Fruit fly (Drosophila melanogaster): ENCODE data around the gene elav.

Gene elav

dm6 chrX:515676-516075, 7.3 kb downstream of the elav start:
- TF ChIP-seq rn (GFP tag; IDR thresholded peaks at IDR 0.05) (no peak), CG10348 (GFP tag; IDR thresholded peaks at IDR 0.05) (no peak), CG32121 (GFP tag; IDR thresholded peaks at IDR 0.05) (no peak), Ets98B (GFP tag; IDR thresholded peaks at IDR 0.05) (no peak), CG17806 (tag; optimal IDR thresholded peaks at IDR 0.05) (no peak), CG15710 (tag; optimal IDR thresholded peaks at IDR 0.05) (no peak), CG13204 (GFP tag; optimal IDR thresholded peaks at IDR 0.05) (no peak), Snoo (tag; optimal IDR thresholded peaks at IDR 0.05) (no peak), CG34367 (tag; optimal IDR thresholded peaks at IDR 0.05) (no peak), CG14655 (GFP tag; optimal IDR thresholded peaks at IDR 0.05) (no peak), Pif1B (GFP tag; optimal IDR thresholded peaks at IDR 0.05) (no peak), CG8159 (tag; optimal IDR thresholded peaks at IDR 0.05) (no peak), fd96Ca (GFP tag; IDR thresholded peaks at IDR 0.05) (no peak), CG9948 (tag; optimal IDR thresholded peaks at IDR 0.05) (no peak)

dm6 chrX:512527-512926, 10.5 kb downstream of the elav start:
- TF ChIP-seq CG8159 (tag; optimal IDR thresholded peaks at IDR 0.05): no peak
- TF ChIP-seq CG8301 (tag; optimal IDR thresholded peaks at IDR 0.05): no peak
- TF ChIP-seq Snoo (tag; optimal IDR thresholded peaks at IDR 0.05): no peak

dm6 chrX:510528-510927, 12.5 kb downstream of the elav start:
- TF ChIP-seq D1 (tag; optimal IDR thresholded peaks at IDR 0.05): no peak

- peak; percentile 65 for TF ChIP-seq EcR (GFP tag; optimal IDR thresholded peaks at IDR 0.05)
- no peak for TF ChIP-seq CG14655 (GFP tag; optimal IDR thresholded peaks at IDR 0.05)
Observed at dm6 chrX:509117-509516, 13.9 kb downstream of the elav start, which contains the start of gene arg. TSS of gene arg (plus strand) at chrX:509435.

dm6 chrX:499589-500041, 23.4 kb downstream of the elav start:
- TF ChIP-seq Pif1B (GFP tag; optimal IDR thresholded peaks at IDR 0.05) (peak; percentile 61), CG4496 (GFP tag; IDR thresholded peaks at IDR 0.05) (peak; percentile 66), Snoo (tag; optimal IDR thresholded peaks at IDR 0.05) (peak; percentile 61), CG13204 (GFP tag; optimal IDR thresholded peaks at IDR 0.05) (peak; percentile 69), CG34367 (tag; optimal IDR thresholded peaks at IDR 0.05) (peak; percentile 67), CG14655 (GFP tag; optimal IDR thresholded peaks at IDR 0.05) (no peak), fd96Ca (GFP tag; IDR thresholded peaks at IDR 0.05) (peak; percentile 84), CG10348 (GFP tag; IDR thresholded peaks at IDR 0.05) (peak; percentile 37; the same call in 1 of the 2 replicates), CG9948 (tag; optimal IDR thresholded peaks at IDR 0.05) (peak; percentile 70), CG15710 (tag; optimal IDR thresholded peaks at IDR 0.05) (peak; percentile 67), D1 (tag; optimal IDR thresholded peaks at IDR 0.05) (no peak), CG8159 (tag; optimal IDR thresholded peaks at IDR 0.05) (peak; percentile 76), CG32121 (GFP tag; IDR thresholded peaks at IDR 0.05) (peak; percentile 81), rn (GFP tag; IDR thresholded peaks at IDR 0.05) (peak; percentile 29; the same call in 1 of the 2 replicates), Ets98B (GFP tag; IDR thresholded peaks at IDR 0.05) (peak; percentile 56), CG12605 (GFP tag; IDR thresholded peaks at IDR 0.05) (peak; percentile 34; the same call in 1 of the 2 replicates), CG8301 (tag; optimal IDR thresholded peaks at IDR 0.05) (peak; percentile 77), CG17806 (tag; optimal IDR thresholded peaks at IDR 0.05) (peak; percentile 63), Pif1A (GFP tag; optimal IDR thresholded peaks at IDR 0.05) (no peak), EcR (GFP tag; optimal IDR thresholded peaks at IDR 0.05) (no peak), gl (tag; optimal IDR thresholded peaks at IDR 0.05) (peak; percentile 26)

- peak; percentile 74 for TF ChIP-seq EcR (GFP tag; optimal IDR thresholded peaks at IDR 0.05)
- TF ChIP-seq CG8301 (tag; optimal IDR thresholded peaks at IDR 0.05): no peak
Observed at dm6 chrX:498924-499588, 24.0 kb downstream of the elav start.

- 0 out of 3 replicates have a peak, but pooled peaks have one; percentile 21 for TF ChIP-seq CG4496 (GFP tag; IDR thresholded peaks at IDR 0.05)
- no peak for TF ChIP-seq CG14655 (GFP tag; optimal IDR thresholded peaks at IDR 0.05)
- TF ChIP-seq fd96Ca (GFP tag; IDR thresholded peaks at IDR 0.05): 0 out of 3 replicates have a peak, but pooled peaks have one; percentile 18
- TF ChIP-seq D1 (tag; optimal IDR thresholded peaks at IDR 0.05): no peak
- no peak for TF ChIP-seq CG34367 (tag; optimal IDR thresholded peaks at IDR 0.05)
- TF ChIP-seq Pif1B (GFP tag; optimal IDR thresholded peaks at IDR 0.05): no peak
Observed at dm6 chrX:498434-498833, 24.6 kb downstream of the elav start.

dm6 chrX:497425-497824, 25.6 kb downstream of the elav start:
- TF ChIP-seq fd96Ca (GFP tag; IDR thresholded peaks at IDR 0.05) (no peak), CG4496 (GFP tag; IDR thresholded peaks at IDR 0.05) (no peak), CG10348 (GFP tag; IDR thresholded peaks at IDR 0.05) (no peak), CG8159 (tag; optimal IDR thresholded peaks at IDR 0.05) (no peak), CG8301 (tag; optimal IDR thresholded peaks at IDR 0.05) (no peak), CG32121 (GFP tag; IDR thresholded peaks at IDR 0.05) (no peak), D1 (tag; optimal IDR thresholded peaks at IDR 0.05) (no peak), CG15710 (tag; optimal IDR thresholded peaks at IDR 0.05) (no peak), CG12605 (GFP tag; IDR thresholded peaks at IDR 0.05) (no peak), Pif1A (GFP tag; optimal IDR thresholded peaks at IDR 0.05) (no peak), gl (tag; optimal IDR thresholded peaks at IDR 0.05) (no peak), CG9948 (tag; optimal IDR thresholded peaks at IDR 0.05) (no peak), EcR (GFP tag; optimal IDR thresholded peaks at IDR 0.05) (no peak), CG17806 (tag; optimal IDR thresholded peaks at IDR 0.05) (no peak)

All from whole organism, pupa.